Worm (Caenorhabditis elegans) whole organism, L1 larva: ENCODE measurements around the gene M60.4.

Experiments
- C16A3.4 ChIP-seq: fragments of 150-350 bp; optimal IDR thresholded peaks from 2 replicates; lab custom pipeline; 2014; ENCODE audit warnings: missing biosample characterization, missing genetic modification characterization
- Y116A8C.19 ChIP-seq: sonication (generic microtip); optimal IDR thresholded peaks from 2 replicates; lab custom pipeline; 2016; ENCODE audit warnings: missing compliant biosample characterization, missing genetic modification characterization, borderline replicate concordance
- alr-1 ChIP-seq: fragments of 200-800 bp; sonication (Bioruptor generic); optimal IDR thresholded peaks from 2 replicates; lab custom pipeline; 2018; ENCODE audit warnings: borderline replicate concordance, mild to moderate bottlenecking, missing genetic modification characterization, missing compliant biosample characterization
- fkh-4 ChIP-seq: sonication (generic microtip); optimal IDR thresholded peaks from 2 replicates; lab custom pipeline; 2016; ENCODE audit warnings: missing compliant biosample characterization, missing genetic modification characterization, borderline replicate concordance
- fkh-8 ChIP-seq: sonication (generic microtip); optimal IDR thresholded peaks from 2 replicates; lab custom pipeline; 2016; ENCODE audit warnings: mild to moderate bottlenecking, missing genetic modification characterization, missing compliant biosample characterization
- fos-1 ChIP-seq: fragments of 150-350 bp; optimal IDR thresholded peaks from 2 replicates; lab custom pipeline; 2014; ENCODE audit warnings: missing biosample characterization, missing genetic modification characterization
- lin-35 ChIP-seq, 2 experiments: fragments of 150-350 bp; optimal IDR thresholded peaks; 2 replicates each; lab custom pipeline; 2014; ENCODE audit warnings: missing biosample characterization in 2 of 2, missing genetic modification characterization in 2 of 2, missing genetic modification reagents in 2 of 2
- lsy-2 ChIP-seq, 2 experiments: fragments of 150-350 bp; optimal IDR thresholded peaks; 2 replicates each; lab custom pipeline; 2014; ENCODE audit warnings: missing biosample characterization in 2 of 2, missing genetic modification characterization in 2 of 2
- nhr-11 ChIP-seq: fragments of 150-350 bp; optimal IDR thresholded peaks from 2 replicates; lab custom pipeline; 2014; ENCODE audit warnings: missing biosample characterization, missing genetic modification characterization
- nhr-12 ChIP-seq: sonication (generic microtip); optimal IDR thresholded peaks from 2 replicates; lab custom pipeline; 2017; ENCODE audit warnings: missing biosample characterization, missing genetic modification characterization
- nhr-77 ChIP-seq: fragments of 150-350 bp; optimal IDR thresholded peaks from 2 replicates; lab custom pipeline; 2014; ENCODE audit warnings: missing biosample characterization, missing genetic modification characterization
- pqm-1 ChIP-seq: sonication (generic microtip); optimal IDR thresholded peaks from 3 replicates; lab custom pipeline; 2017; ENCODE audit warnings: missing biosample characterization, missing genetic modification characterization
- snpc-4 ChIP-seq: fragments of 150-350 bp; optimal IDR thresholded peaks from 2 replicates; lab custom pipeline; 2014; ENCODE audit warnings: missing biosample characterization, missing genetic modification characterization
- ztf-11 ChIP-seq, 2 experiments: sonication (generic microtip); optimal IDR thresholded peaks; 2 replicates each; lab custom pipeline; 2016 to 2017; ENCODE audit warnings: missing genetic modification characterization in 2 of 2, missing biosample characterization in 1 of 2, missing compliant biosample characterization in 1 of 2

ce11 chrX:8255433-8255832, 19.3 kb upstream of the M60.4 start:
- TF ChIP-seq alr-1 (no peak), lsy-2 (tag; optimal IDR thresholded peaks at IDR 0.05; lab: Kevin White, UChicago) (no peak), lin-35 (GFP tag; optimal IDR thresholded peaks at IDR 0.05; lab: Kevin White, UChicago) (no peak), snpc-4 (tag; lab: Kevin White, UChicago) (no peak), nhr-77 (tag; lab: Kevin White, UChicago) (no peak), ztf-11 (tag; optimal IDR thresholded peaks at IDR 0.05; lab: Kevin White, UChicago) (no peak), fkh-4 (no peak), nhr-12 (tag; lab: Kevin White, UChicago) (no peak), C16A3.4 (no peak), fos-1 (tag; lab: Kevin White, UChicago) (no peak), pqm-1 (tag; lab: Kevin White, UChicago) (no peak), fkh-8 (tag; lab: Kevin White, UChicago) (no peak), Y116A8C.19 (tag; lab: Kevin White, UChicago) (no peak), nhr-11 (tag; lab: Kevin White, UChicago) (no peak)
